Fruit fly (Drosophila melanogaster) whole organism, wandering third instar larva: ENCODE data around the gene CG11710.

Experiments used
- HLH106 ChIP-seq: fragments of 200-800 bp; optimal IDR thresholded peaks from 3 replicates; lab custom pipeline; 2019; ENCODE audit warnings: missing biosample characterization, mild to moderate bottlenecking, missing genetic modification characterization, moderate library complexity
- brk ChIP-seq: fragments of 200-800 bp; sonication (Bioruptor generic); optimal IDR thresholded peaks from 2 replicates; lab custom pipeline; 2016; ENCODE audit warnings: missing biosample characterization, mild to moderate bottlenecking, missing genetic modification characterization
- fru ChIP-seq: fragments of 200-800 bp; sonication (Bioruptor generic); optimal IDR thresholded peaks from 3 replicates; lab custom pipeline; 2016; ENCODE audit warnings: missing biosample characterization, mild to moderate bottlenecking, missing genetic modification characterization
- lola ChIP-seq: fragments of >200 bp; optimal IDR thresholded peaks from 2 replicates; lab custom pipeline; 2017; ENCODE audit warnings: missing biosample characterization, missing genetic modification characterization

- TF ChIP-seq brk (GFP tag; lab: Kevin White, UChicago) (no peak), fru (GFP tag; lab: Kevin White, UChicago) (no peak), HLH106 (tag; lab: Kevin White, UChicago) (no peak), lola (GFP tag; lab: Kevin White, UChicago) (no peak)
Observed at dm6 chrX:20413481-20413880, 16.0 kb downstream of the CG11710 start, which contains the start of gene CG15459.
